Worm (Caenorhabditis elegans) whole organism, L1 larva: ENCODE measurements around the gene F22H10.11.

Source experiments
- fos-1 ChIP-seq: fragments of 150-350 bp; optimal IDR thresholded peaks from 2 replicates; lab custom pipeline; 2014; ENCODE audit warnings: missing biosample characterization, missing genetic modification characterization
- lin-39 ChIP-seq: fragments of 150-350 bp; optimal IDR thresholded peaks from 2 replicates; lab custom pipeline; 2014; ENCODE audit warnings: missing biosample characterization, missing genetic modification reagents, missing genetic modification characterization
- lsy-2 ChIP-seq, 2 experiments: fragments of 150-350 bp; optimal IDR thresholded peaks; 2 replicates each; lab custom pipeline; 2014; ENCODE audit warnings: missing biosample characterization in 2 of 2, missing genetic modification characterization in 2 of 2
- mdl-1 ChIP-seq, 2 experiments: fragments of 150-350 bp; optimal IDR thresholded peaks; 2 replicates each; lab custom pipeline; 2014 to 2017; ENCODE audit warnings: missing biosample characterization in 2 of 2, missing genetic modification characterization in 2 of 2, inconsistent platforms in 1 of 2
- nhr-19 ChIP-seq: fragments of 200-800 bp; sonication (Bioruptor generic); conservative IDR thresholded peaks from 2 replicates; pipeline ENCODE4 v1.3.6; 2022; ENCODE audit warnings: missing genetic modification characterization, missing compliant biosample characterization
- nhr-47 ChIP-seq: sonication (generic microtip); optimal IDR thresholded peaks from 2 replicates; lab custom pipeline; 2016; ENCODE audit warnings: mild to moderate bottlenecking, missing genetic modification characterization, moderate library complexity, missing compliant biosample characterization
- nhr-90 ChIP-seq: sonication (generic microtip); optimal IDR thresholded peaks from 2 replicates; lab custom pipeline; 2016; ENCODE audit warnings: mild to moderate bottlenecking, missing genetic modification characterization, missing compliant biosample characterization; ENCODE audit not compliant: poor library complexity
- unc-62 ChIP-seq: fragments of 150-350 bp; optimal IDR thresholded peaks from 2 replicates; lab custom pipeline; 2014; ENCODE audit warnings: missing biosample characterization, missing genetic modification reagents, missing genetic modification characterization

ce11 chrX:16660268-16660667, 27.6 kb downstream of the F22H10.11 start:
- no peak for TF ChIP-seq nhr-19 (GFP tag; lab: Robert Waterston, UW)
- TF ChIP-seq lsy-2 (tag; optimal IDR thresholded peaks at IDR 0.05; lab: Kevin White, UChicago): no peak
- no peak for TF ChIP-seq fos-1 (tag; lab: Kevin White, UChicago)
- no peak for TF ChIP-seq nhr-47 (tag; lab: Kevin White, UChicago)
- no peak for TF ChIP-seq mdl-1 (tag; optimal IDR thresholded peaks at IDR 0.05; lab: Kevin White, UChicago)
- no peak for TF ChIP-seq lin-39 (tag; lab: Kevin White, UChicago)
- TF ChIP-seq unc-62 (GFP tag; lab: Kevin White, UChicago): no peak
- no peak for TF ChIP-seq nhr-90 (tag; lab: Kevin White, UChicago)
